Fruit fly (Drosophila melanogaster): ENCODE results near the gene CG3618.

DNA sequence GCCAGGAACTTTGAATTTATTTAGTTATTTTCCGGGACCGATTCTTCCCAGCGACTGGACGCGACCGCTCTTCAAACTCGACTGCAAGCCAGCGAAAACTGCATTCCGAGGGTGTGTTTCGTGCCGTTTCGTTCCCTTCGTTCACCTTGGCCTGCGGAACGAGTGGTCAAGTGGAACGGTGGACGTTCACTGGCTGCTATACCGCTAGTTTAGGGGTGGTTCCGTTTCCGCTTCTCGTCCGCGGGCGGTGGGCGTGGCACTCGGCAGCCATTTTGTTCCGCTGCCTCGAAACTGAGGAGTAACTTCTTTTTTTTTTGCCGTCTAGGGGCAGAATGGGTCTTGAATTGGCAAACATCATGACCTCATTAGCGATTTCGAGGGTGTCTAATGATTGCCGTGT is 23.2 kb downstream of the CG3618 start, which contains the start of gene Six4:
- TF ChIP-seq mam (GFP tag; optimal IDR thresholded peaks at IDR 0.05) (no peak), fru (optimal IDR thresholded peaks at IDR 0.05) (no peak), chn (GFP tag; optimal IDR thresholded peaks at IDR 0.05) (no peak), ham (GFP tag; IDR thresholded peaks at IDR 0.05) (no peak), CG6654 (GFP tag; optimal IDR thresholded peaks at IDR 0.05) (no peak), nerfin-2 (GFP tag; IDR thresholded peaks at IDR 0.05; ENCODE audit: partially characterized antibody) (no peak), CoRest (tag; optimal IDR thresholded peaks at IDR 0.05) (peak; percentile 5)

Data from whole organism, embryonic.